Worm (Caenorhabditis elegans) whole organism, L3 larva: ENCODE measurements around the gene nhr-255.

Experiments used
- aly-2 ChIP-seq: fragments of 150-350 bp; optimal IDR thresholded peaks from 2 replicates; lab custom pipeline; 2014; ENCODE audit warnings: missing biosample characterization, missing genetic modification characterization
- ceh-28 ChIP-seq: fragments of 150-350 bp; optimal IDR thresholded peaks from 2 replicates; lab custom pipeline; 2014; ENCODE audit warnings: missing biosample characterization, missing genetic modification reagents, missing genetic modification characterization
- ceh-82 ChIP-seq: fragments of 150-350 bp; optimal IDR thresholded peaks from 2 replicates; lab custom pipeline; 2014; ENCODE audit warnings: missing biosample characterization, missing genetic modification characterization
- daf-12 ChIP-seq: fragments of 150-350 bp; optimal IDR thresholded peaks from 2 replicates; lab custom pipeline; 2014; ENCODE audit warnings: missing biosample characterization, missing genetic modification reagents, missing genetic modification characterization
- elt-1 ChIP-seq: fragments of 150-350 bp; optimal IDR thresholded peaks from 2 replicates; lab custom pipeline; 2014; ENCODE audit warnings: missing biosample characterization, missing genetic modification characterization
- elt-3 ChIP-seq, 3 experiments: fragments of 150-350 bp in 1 of 3; sonication (generic microtip) in 2 of 3; optimal IDR thresholded peaks; 2 replicates in 2 of 3; 4 replicates in 1 of 3; lab custom pipeline; 2014 to 2017; ENCODE audit warnings: missing biosample characterization in 3 of 3, missing genetic modification characterization in 3 of 3
- fkh-2 ChIP-seq: fragments of 150-350 bp; optimal IDR thresholded peaks from 2 replicates; lab custom pipeline; 2014; ENCODE audit warnings: missing biosample characterization, missing genetic modification reagents, missing genetic modification characterization
- fos-1 ChIP-seq: fragments of 150-350 bp; optimal IDR thresholded peaks from 2 replicates; lab custom pipeline; 2014; ENCODE audit warnings: missing biosample characterization, missing genetic modification characterization
- nfya-1 ChIP-seq: sonication (generic microtip); optimal IDR thresholded peaks from 2 replicates; lab custom pipeline; 2017; ENCODE audit warnings: missing genetic modification characterization, mild to moderate bottlenecking, missing compliant biosample characterization, antibody characterized with exemption, moderate library complexity; ENCODE audit not compliant: insufficient read depth
- nhr-11 ChIP-seq: fragments of 150-350 bp; optimal IDR thresholded peaks from 2 replicates; lab custom pipeline; 2014; ENCODE audit warnings: missing biosample characterization, missing genetic modification characterization
- nhr-12 ChIP-seq: fragments of 150-350 bp; optimal IDR thresholded peaks from 2 replicates; lab custom pipeline; 2014; ENCODE audit warnings: missing biosample characterization, missing genetic modification characterization
- nhr-23 ChIP-seq: fragments of 150-350 bp; optimal IDR thresholded peaks from 2 replicates; lab custom pipeline; 2014; ENCODE audit warnings: missing biosample characterization, missing genetic modification reagents, missing genetic modification characterization
- skn-1 ChIP-seq: fragments of 150-350 bp; optimal IDR thresholded peaks from 2 replicates; lab custom pipeline; 2014; ENCODE audit warnings: missing biosample characterization, missing genetic modification characterization
- snpc-4 ChIP-seq: fragments of 150-350 bp; optimal IDR thresholded peaks from 2 replicates; lab custom pipeline; 2014; ENCODE audit warnings: missing biosample characterization, missing genetic modification characterization
- tbx-2 ChIP-seq: sonication (generic microtip); optimal IDR thresholded peaks from 2 replicates; lab custom pipeline; 2016; ENCODE audit warnings: mild to moderate bottlenecking, missing genetic modification characterization, missing compliant biosample characterization
- ztf-11 ChIP-seq: fragments of 150-350 bp; optimal IDR thresholded peaks from 2 replicates; lab custom pipeline; 2014; ENCODE audit warnings: missing biosample characterization, missing genetic modification characterization

Gene nhr-255

DNA sequence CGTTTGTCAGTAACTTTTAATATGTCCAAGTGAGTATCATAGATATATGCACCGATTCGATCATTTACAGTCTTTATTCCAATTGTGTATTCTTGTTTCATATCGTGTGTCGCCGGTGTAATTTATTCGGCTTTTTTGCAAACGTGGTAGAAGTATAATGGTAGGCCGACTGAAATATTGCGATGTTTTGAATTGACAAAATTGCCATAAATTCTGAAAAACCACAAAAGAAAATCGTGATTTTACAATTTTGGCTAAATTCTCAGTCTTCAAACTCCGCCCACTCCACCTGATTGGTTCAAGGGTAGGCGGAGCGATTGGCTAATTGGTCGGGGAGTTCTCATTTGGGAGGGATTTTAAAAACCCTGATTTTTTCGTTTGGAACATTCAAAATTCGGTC, 42.2 kb downstream of the nhr-255 start, which contains the start of gene Y7A5A.3:
Gene Y7A5A.3, minus strand, starts transcription at position 101 of the 400 bp plus-strand sequence.
- no peak for TF ChIP-seq nhr-11 (tag; lab: Kevin White, UChicago)
- no peak for TF ChIP-seq tbx-2 (tag; lab: Kevin White, UChicago)
- no peak for TF ChIP-seq aly-2 (tag; lab: Kevin White, UChicago)
- TF ChIP-seq nfya-1, result no peak
- TF ChIP-seq fos-1, result no peak
- TF ChIP-seq ceh-82 (tag; lab: Kevin White, UChicago), result no peak
- no peak for TF ChIP-seq elt-1 (tag; lab: Kevin White, UChicago)
- TF ChIP-seq nhr-23 (tag; lab: Kevin White, UChicago), result no peak
- TF ChIP-seq elt-3 (tag; optimal IDR thresholded peaks at IDR 0.05; lab: Kevin White, UChicago), result no peak
- TF ChIP-seq ztf-11, result no peak
- no peak for TF ChIP-seq snpc-4 (tag; lab: Kevin White, UChicago)

- TF ChIP-seq skn-1 (tag; lab: Kevin White, UChicago) (no peak), elt-1 (tag; lab: Kevin White, UChicago) (no peak), daf-12 (tag; lab: Kevin White, UChicago) (no peak), tbx-2 (tag; lab: Kevin White, UChicago) (no peak), nhr-12 (tag; lab: Kevin White, UChicago) (no peak), fkh-2 (tag; lab: Kevin White, UChicago) (no peak), ceh-28 (no peak)
Measured at ce11 chrX:15786726-15787125, 44.3 kb downstream of the nhr-255 start, which contains the start of gene Y7A5A.5. Gene Y7A5A.5, minus strand, starts transcription at chrX:15786826.
